Worm (Caenorhabditis elegans) whole organism, mixed stage, embryonic: ENCODE results near the gene srd-44.

Source experiments
- ceh-39 ChIP-seq: fragments of 150-350 bp; optimal IDR thresholded peaks from 2 replicates; lab custom pipeline; 2014; ENCODE audit warnings: missing biosample characterization, missing genetic modification characterization
- ceh-43 ChIP-seq: fragments of 200-800 bp; sonication (Bioruptor generic); optimal IDR thresholded peaks from 2 replicates; lab custom pipeline; 2018; ENCODE audit warnings: mild to moderate bottlenecking, missing genetic modification characterization, moderate library complexity, missing compliant biosample characterization
- cnd-1 ChIP-seq: fragments of 200-800 bp; sonication (Bioruptor generic); optimal IDR thresholded peaks from 2 replicates; lab custom pipeline; 2018; ENCODE audit warnings: mild to moderate bottlenecking, missing genetic modification characterization, missing compliant biosample characterization
- drap-1 ChIP-seq: fragments of 200-800 bp; sonication (Bioruptor generic); optimal IDR thresholded peaks from 3 replicates; lab custom pipeline; 2018; ENCODE audit warnings: mild to moderate bottlenecking, missing genetic modification characterization, missing compliant biosample characterization
- elt-3 ChIP-seq: fragments of 150-350 bp; optimal IDR thresholded peaks from 2 replicates; lab custom pipeline; 2014; ENCODE audit warnings: missing biosample characterization, missing genetic modification characterization
- flh-1 ChIP-seq: fragments of 200-800 bp; sonication (Bioruptor generic); optimal IDR thresholded peaks from 2 replicates; lab custom pipeline; 2018; ENCODE audit warnings: mild to moderate bottlenecking, missing genetic modification characterization, moderate library complexity, missing compliant biosample characterization
- hlh-1 ChIP-seq: fragments of 150-350 bp; optimal IDR thresholded peaks from 2 replicates; lab custom pipeline; 2014; ENCODE audit warnings: missing biosample characterization, missing genetic modification reagents, missing genetic modification characterization
- lin-13 ChIP-seq: fragments of 150-350 bp; optimal IDR thresholded peaks from 2 replicates; lab custom pipeline; 2014; ENCODE audit warnings: missing biosample characterization, missing genetic modification characterization
- lin-32 ChIP-seq: fragments of 200-800 bp; sonication (Bioruptor generic); optimal IDR thresholded peaks from 2 replicates; lab custom pipeline; 2018; ENCODE audit warnings: mild to moderate bottlenecking, missing genetic modification characterization, missing compliant biosample characterization
- lsy-2 ChIP-seq: fragments of 150-350 bp; optimal IDR thresholded peaks from 2 replicates; lab custom pipeline; 2014; ENCODE audit warnings: missing biosample characterization, missing genetic modification characterization
- mab-5 ChIP-seq: fragments of 150-350 bp; optimal IDR thresholded peaks from 2 replicates; lab custom pipeline; 2014; ENCODE audit warnings: missing biosample characterization, missing genetic modification characterization
- mls-2 ChIP-seq: sonication (generic microtip); optimal IDR thresholded peaks from 2 replicates; lab custom pipeline; 2016; ENCODE audit warnings: mild to moderate bottlenecking, missing genetic modification characterization, moderate library complexity, missing compliant biosample characterization
- nhr-12 ChIP-seq: fragments of 150-350 bp; optimal IDR thresholded peaks from 2 replicates; lab custom pipeline; 2014; ENCODE audit warnings: missing biosample characterization, missing genetic modification characterization
- nhr-2 ChIP-seq: fragments of 150-350 bp; optimal IDR thresholded peaks from 2 replicates; lab custom pipeline; 2014; ENCODE audit warnings: missing biosample characterization, missing genetic modification characterization
- nhr-237 ChIP-seq: fragments of 150-350 bp; optimal IDR thresholded peaks from 2 replicates; lab custom pipeline; 2014; ENCODE audit warnings: missing biosample characterization, missing genetic modification characterization
- nhr-28 ChIP-seq: fragments of 150-350 bp; optimal IDR thresholded peaks from 2 replicates; lab custom pipeline; 2014; ENCODE audit warnings: missing biosample characterization, missing genetic modification characterization
- pha-4 ChIP-seq: fragments of 150-350 bp; optimal IDR thresholded peaks from 2 replicates; lab custom pipeline; 2018; ENCODE audit warnings: missing biosample characterization, missing genetic modification reagents, missing genetic modification characterization
- sem-2 ChIP-seq: fragments of 200-800 bp; sonication (Bioruptor generic); optimal IDR thresholded peaks from 2 replicates; lab custom pipeline; 2018; ENCODE audit warnings: mild to moderate bottlenecking, missing genetic modification characterization, missing compliant biosample characterization
- snpc-4 ChIP-seq: fragments of 150-350 bp; optimal IDR thresholded peaks from 2 replicates; lab custom pipeline; 2014; ENCODE audit warnings: missing biosample characterization, missing genetic modification characterization
- sptf-1 ChIP-seq: sonication (generic microtip); optimal IDR thresholded peaks from 2 replicates; lab custom pipeline; 2017; ENCODE audit warnings: mild to moderate bottlenecking, missing genetic modification characterization, moderate library complexity, missing compliant biosample characterization
- tbx-8 ChIP-seq: fragments of 200-800 bp; sonication (Bioruptor generic); optimal IDR thresholded peaks from 2 replicates; lab custom pipeline; 2018; ENCODE audit warnings: mild to moderate bottlenecking, missing genetic modification characterization, moderate library complexity, missing compliant biosample characterization
- unc-120 ChIP-seq: sonication (generic microtip); optimal IDR thresholded peaks from 2 replicates; lab custom pipeline; 2017; ENCODE audit warnings: missing genetic modification characterization, missing compliant biosample characterization; ENCODE audit not compliant: poor library complexity, severe bottlenecking
- unc-62 ChIP-seq: fragments of 150-350 bp; optimal IDR thresholded peaks from 2 replicates; lab custom pipeline; 2014; ENCODE audit warnings: missing biosample characterization, missing genetic modification reagents, missing genetic modification characterization
- zip-8 ChIP-seq: fragments of 150-350 bp; optimal IDR thresholded peaks from 2 replicates; lab custom pipeline; 2014; ENCODE audit warnings: missing biosample characterization, missing genetic modification characterization
- ztf-11 ChIP-seq: fragments of 150-350 bp; optimal IDR thresholded peaks from 2 replicates; lab custom pipeline; 2014; ENCODE audit warnings: missing biosample characterization, missing genetic modification characterization

srd-44 gene

ce11 chrX:12371321-12371720 is 33.1 kb downstream of the srd-44 start, which contains the start of gene rif-1.2:
rif-1.2 (minus strand) TSS chrX:12371421.
- TF ChIP-seq unc-120 (tag; lab: Kevin White, UChicago) = no peak
- no peak for TF ChIP-seq mls-2 (tag; lab: Kevin White, UChicago)
- no peak for TF ChIP-seq nhr-2 (tag; lab: Kevin White, UChicago)
- TF ChIP-seq nhr-28 (tag; lab: Kevin White, UChicago) = no peak
- TF ChIP-seq ztf-11 (tag; lab: Kevin White, UChicago) = no peak
- TF ChIP-seq sptf-1 (tag; lab: Kevin White, UChicago) = no peak
- no peak for TF ChIP-seq zip-8 (tag; lab: Kevin White, UChicago)
- no peak for TF ChIP-seq tbx-8 (GFP tag; lab: Kevin White, UChicago)
- no peak for TF ChIP-seq sem-2
- no peak for TF ChIP-seq ceh-39
- TF ChIP-seq unc-62 = no peak
- TF ChIP-seq hlh-1 = no peak
- no peak for TF ChIP-seq nhr-12 (tag; lab: Kevin White, UChicago)
- no peak for TF ChIP-seq lsy-2 (tag; lab: Kevin White, UChicago)
- TF ChIP-seq snpc-4 = no peak
- no peak for TF ChIP-seq lin-13
- TF ChIP-seq ceh-43 = no peak

- TF ChIP-seq flh-1 = no peak
- TF ChIP-seq cnd-1 (tag; lab: Kevin White, UChicago) = no peak
- no peak for TF ChIP-seq lin-32 (GFP tag; lab: Kevin White, UChicago)
- no peak for TF ChIP-seq elt-3 (tag; lab: Kevin White, UChicago)
- no peak for TF ChIP-seq nhr-237
- TF ChIP-seq mab-5 (tag; lab: Kevin White, UChicago) = no peak
- TF ChIP-seq ceh-39 = no peak
- no peak for TF ChIP-seq drap-1 (GFP tag; lab: Kevin White, UChicago)
- no peak for TF ChIP-seq unc-120 (tag; lab: Kevin White, UChicago)
- no peak for TF ChIP-seq mls-2 (tag; lab: Kevin White, UChicago)
- no peak for TF ChIP-seq zip-8 (tag; lab: Kevin White, UChicago)
- no peak for TF ChIP-seq nhr-2 (tag; lab: Kevin White, UChicago)
- TF ChIP-seq nhr-12 (tag; lab: Kevin White, UChicago) = no peak
- TF ChIP-seq, all 35 proteins: peak for 0
Observed at ce11 chrX:12375783-12376182, 37.5 kb downstream of the srd-44 start.

ce11 chrX:12378293-12378692 is 40.1 kb downstream of the srd-44 start, which contains the start of gene glb-13:
glb-13 (minus strand) TSS chrX:12378393.
- TF ChIP-seq pha-4 (tag; lab: Kevin White, UChicago) = no peak
- no peak for TF ChIP-seq drap-1 (GFP tag; lab: Kevin White, UChicago)
- no peak for TF ChIP-seq unc-62
